Fruit fly (Drosophila melanogaster): ENCODE measurements around the gene Gmd.

The Gmd gene

dm6 chr2L:4997401-4998259 lies 20.8 kb upstream of the Gmd start (continued):
- TF ChIP-seq BtbVII (GFP tag; optimal IDR thresholded peaks at IDR 0.05) = peak; percentile 98
- TF ChIP-seq eve (GFP tag; optimal IDR thresholded peaks at IDR 0.05) = peak; percentile 40 to 97
- TF ChIP-seq Hr39 (optimal IDR thresholded peaks at IDR 0.05) = no peak
- TF ChIP-seq Gsc (GFP tag; IDR thresholded peaks at IDR 0.05) = no peak; the same call in 1 of the 2 replicates
- peak; percentile 99 for TF ChIP-seq CG2199 (GFP tag; IDR thresholded peaks at IDR 0.05)
- TF ChIP-seq CG43689 (GFP tag; IDR thresholded peaks at IDR 0.05) = peak; percentile 98
- TF ChIP-seq trem (tag; optimal IDR thresholded peaks at IDR 0.05) = peak; percentile 97
- peak; percentile 98 for TF ChIP-seq CG9817 (tag; optimal IDR thresholded peaks at IDR 0.05)
- peak; percentile 99 for TF ChIP-seq CG10959 (GFP tag; IDR thresholded peaks at IDR 0.05)
- TF ChIP-seq insv (GFP tag; optimal IDR thresholded peaks at IDR 0.05) = peak; percentile 9 to 70
- TF ChIP-seq br (optimal IDR thresholded peaks at IDR 0.05) = no peak
- TF ChIP-seq bcd (GFP tag; optimal IDR thresholded peaks at IDR 0.05) = peak; percentile 99
- peak; percentile 100 for TF ChIP-seq Ets65A (GFP tag)
- peak; percentile 99 for TF ChIP-seq CG10979 (tag; optimal IDR thresholded peaks at IDR 0.05)
- TF ChIP-seq crp (GFP tag; optimal IDR thresholded peaks at IDR 0.05) = peak; percentile 35 to 77
- TF ChIP-seq CG17612 (GFP tag; IDR thresholded peaks at IDR 0.05) = peak; percentile 98
- TF ChIP-seq CG2116 (GFP tag; optimal IDR thresholded peaks at IDR 0.05) = peak; percentile 88
- TF ChIP-seq CG9215 (GFP tag; IDR thresholded peaks at IDR 0.05) = peak; percentile 98
- TF ChIP-seq usp (GFP tag; optimal IDR thresholded peaks at IDR 0.05) = no peak
- TF ChIP-seq oc (tag; optimal IDR thresholded peaks at IDR 0.05) = peak; percentile 99
- TF ChIP-seq Myb (GFP tag; optimal IDR thresholded peaks at IDR 0.05) = peak; percentile 94
- peak; percentile 99 for TF ChIP-seq lab (GFP tag; optimal IDR thresholded peaks at IDR 0.05)
- peak; percentile 87 for TF ChIP-seq Hey (tag; optimal IDR thresholded peaks at IDR 0.05)
- TF ChIP-seq CG10654 (GFP tag; optimal IDR thresholded peaks at IDR 0.05) = peak; percentile 99
- peak; percentile 99 for TF ChIP-seq CG32772 (GFP tag; IDR thresholded peaks at IDR 0.05)
- TF ChIP-seq Dbx (GFP tag; IDR thresholded peaks at IDR 0.05) = peak; percentile 99
- TF ChIP-seq HHEX (GFP tag; optimal IDR thresholded peaks at IDR 0.05) = peak; percentile 99
- TF ChIP-seq CG1024 (GFP tag; IDR thresholded peaks at IDR 0.05) = peak; percentile 97
- peak; percentile 100 for TF ChIP-seq CG9932 (GFP tag; IDR thresholded peaks at IDR 0.05)
- TF ChIP-seq stc (GFP tag; IDR thresholded peaks at IDR 0.05) = peak; percentile 99
- TF ChIP-seq CG18764 (GFP tag; optimal IDR thresholded peaks at IDR 0.05) = peak; percentile 99
- peak; percentile 94 for TF ChIP-seq Neu2 (GFP tag; optimal IDR thresholded peaks at IDR 0.05; ENCODE audit: borderline replicate concordance)
- peak; percentile 99 for TF ChIP-seq CG3726 (GFP tag; IDR thresholded peaks at IDR 0.05)
- peak; percentile 98 for TF ChIP-seq Fer1 (GFP tag; optimal IDR thresholded peaks at IDR 0.05)
- TF ChIP-seq CTCF (GFP tag; optimal IDR thresholded peaks at IDR 0.05) = peak; percentile 72
- TF ChIP-seq sim (GFP tag; IDR thresholded peaks at IDR 0.05) = peak; percentile 97
- TF ChIP-seq Dref (GFP tag; IDR thresholded peaks at IDR 0.05) = no peak; the same call in 1 of the 2 replicates
- peak; percentile 97 for TF ChIP-seq fd3F (GFP tag; optimal IDR thresholded peaks at IDR 0.05)
- peak; percentile 98 for TF ChIP-seq grau (tag; optimal IDR thresholded peaks at IDR 0.05)
- peak; percentile 99 for TF ChIP-seq chn (GFP tag; optimal IDR thresholded peaks at IDR 0.05)
- peak; percentile 98 for TF ChIP-seq CG10462 (GFP tag; optimal IDR thresholded peaks at IDR 0.05)
- peak; percentile 68; the same call in 1 of the 2 replicates for TF ChIP-seq CG42726 (GFP tag; IDR thresholded peaks at IDR 0.05; ENCODE audit: partially characterized antibody)
- peak; percentile 99 for TF ChIP-seq slbo (GFP tag; IDR thresholded peaks at IDR 0.05)
- peak; percentile 98 for TF ChIP-seq CG4854 (GFP tag; optimal IDR thresholded peaks at IDR 0.05)
- TF ChIP-seq Vsx1 (GFP tag; optimal IDR thresholded peaks at IDR 0.05) = peak; percentile 96
- TF ChIP-seq B-H2 (GFP tag; optimal IDR thresholded peaks at IDR 0.05) = peak; percentile 96
- peak; percentile 100 for TF ChIP-seq unpg (GFP tag; optimal IDR thresholded peaks at IDR 0.05)
- TF ChIP-seq Ets97D (GFP tag; optimal IDR thresholded peaks at IDR 0.05) = peak; percentile 94
- peak; percentile 99 for TF ChIP-seq ind (GFP tag; optimal IDR thresholded peaks at IDR 0.05)
- TF ChIP-seq CG12744 (GFP tag; optimal IDR thresholded peaks at IDR 0.05) = peak; percentile 99
- peak; percentile 98 for TF ChIP-seq p53 (GFP tag; optimal IDR thresholded peaks at IDR 0.05)

All from whole organism, embryonic.